Worm (Caenorhabditis elegans): ENCODE data around the gene C17H11.6.
A peak's percentile ranks its signal among the peaks of the same experiment; 100 is the strongest.

Gene C17H11.6

DNA sequence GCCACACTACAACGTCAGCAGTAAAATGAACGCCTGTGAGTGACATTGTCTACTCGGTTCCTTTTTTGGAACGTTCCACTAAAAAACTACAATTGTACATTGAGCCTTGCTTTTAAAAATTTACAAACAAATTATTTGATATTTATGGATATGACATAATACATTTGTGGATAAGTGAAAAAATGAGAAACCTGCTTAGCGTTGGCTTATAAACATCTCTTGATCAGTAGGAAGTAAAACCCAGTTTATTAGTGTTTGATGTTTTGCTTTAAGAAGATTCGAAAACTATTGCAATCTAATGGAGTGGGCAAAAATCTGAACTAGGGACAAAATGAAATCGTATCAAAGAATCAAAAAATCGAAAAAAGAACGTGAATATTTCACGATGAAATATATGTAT is 13.4 kb upstream of the C17H11.6 start:
- TF ChIP-seq crh-2 (tag; optimal IDR thresholded peaks at IDR 0.05): no peak
- TF ChIP-seq nhr-129 (tag; optimal IDR thresholded peaks at IDR 0.05): no peak
- TF ChIP-seq fos-1 (tag; optimal IDR thresholded peaks at IDR 0.05): no peak
- TF ChIP-seq alr-1 (tag; optimal IDR thresholded peaks at IDR 0.05): no peak
- TF ChIP-seq sma-3 (GFP tag; optimal IDR thresholded peaks at IDR 0.05): no peak
- TF ChIP-seq ama-1 (optimal IDR thresholded peaks at IDR 0.05): no peak
- no peak for TF ChIP-seq zag-1 (tag; optimal IDR thresholded peaks at IDR 0.05)
- TF ChIP-seq sem-4 (tag; optimal IDR thresholded peaks at IDR 0.05): no peak
- TF ChIP-seq F13H6.1 (tag; optimal IDR thresholded peaks at IDR 0.05): no peak

DNA sequence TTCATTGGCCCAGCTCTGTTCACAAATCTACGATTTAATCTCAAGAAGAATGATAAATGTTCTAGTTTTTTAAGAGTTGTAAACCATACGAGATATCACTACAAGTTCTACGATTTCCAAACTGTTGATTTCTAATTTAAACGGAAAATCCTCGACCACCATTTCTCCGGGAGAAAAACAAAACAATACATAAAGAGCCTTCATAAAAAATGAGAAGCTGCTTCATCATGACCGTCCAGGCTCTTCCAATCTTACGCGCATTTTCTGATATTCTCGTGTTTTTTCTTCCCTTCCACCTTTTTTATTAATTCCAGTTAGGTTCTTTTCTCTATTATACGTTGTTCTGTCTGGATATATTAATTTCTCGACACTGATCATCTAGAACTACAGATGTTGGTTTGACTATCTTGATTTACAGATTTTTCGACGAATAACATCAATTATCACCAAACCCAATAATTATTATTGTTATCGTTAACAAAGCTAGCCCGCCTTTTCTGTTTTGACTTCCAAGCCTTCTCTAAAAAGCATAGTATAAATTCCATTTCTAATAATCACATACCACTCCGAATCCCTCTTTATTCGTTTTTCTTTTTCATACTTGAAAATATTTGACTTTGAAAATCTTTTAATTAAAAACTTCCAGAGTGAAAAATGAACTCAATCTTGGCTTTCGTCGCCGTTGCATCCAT is 11.0 kb upstream of the C17H11.6 start, which contains the start of gene C47D2.1:
Gene C47D2.1, plus strand, starts transcription at position 642 of the 692 bp plus-strand sequence.
- no peak for TF ChIP-seq ceh-82 (tag; optimal IDR thresholded peaks at IDR 0.05)
- no peak for TF ChIP-seq nhr-23 (tag; optimal IDR thresholded peaks at IDR 0.05)

ce11 chrX:8210999-8211398 is 7.4 kb upstream of the C17H11.6 start, which contains the start of gene cdd-1:
TSS of gene cdd-1 (minus strand) at chrX:8211149.
- no peak for TF ChIP-seq R02D3.7 (tag; optimal IDR thresholded peaks at IDR 0.05)
- no peak for TF ChIP-seq elt-3 (tag; optimal IDR thresholded peaks at IDR 0.05)
- TF ChIP-seq ZK546.5 (tag; optimal IDR thresholded peaks at IDR 0.05): no peak
- TF ChIP-seq nhr-10 (tag; optimal IDR thresholded peaks at IDR 0.05): no peak
- no peak for TF ChIP-seq lin-11 (tag; optimal IDR thresholded peaks at IDR 0.05)
- TF ChIP-seq F13H6.1 (tag; optimal IDR thresholded peaks at IDR 0.05): peak; percentile 43
- peak; percentile 4 for TF ChIP-seq nhr-129 (tag; optimal IDR thresholded peaks at IDR 0.05)
- TF ChIP-seq C34F6.9 (tag; optimal IDR thresholded peaks at IDR 0.05): no peak
- peak; percentile 79 for TF ChIP-seq crh-2 (tag; optimal IDR thresholded peaks at IDR 0.05)
- no peak for TF ChIP-seq lin-13 (GFP tag; optimal IDR thresholded peaks at IDR 0.05)
- TF ChIP-seq sma-9 (GFP tag; optimal IDR thresholded peaks at IDR 0.05): peak; percentile 66
- TF ChIP-seq sma-9 (tag; optimal IDR thresholded peaks at IDR 0.05): no peak
- no peak for TF ChIP-seq mdl-1 (tag; optimal IDR thresholded peaks at IDR 0.05)
- no peak for TF ChIP-seq unc-55 (GFP tag; optimal IDR thresholded peaks at IDR 0.05)
- TF ChIP-seq fos-1 (tag; optimal IDR thresholded peaks at IDR 0.05): peak; percentile 60
- peak; percentile 44 for TF ChIP-seq sma-3 (GFP tag; optimal IDR thresholded peaks at IDR 0.05)
- TF ChIP-seq peb-1 (tag; optimal IDR thresholded peaks at IDR 0.05): no peak
- peak; percentile 19 for TF ChIP-seq ama-1 (optimal IDR thresholded peaks at IDR 0.05)
- TF ChIP-seq snpc-4 (tag; optimal IDR thresholded peaks at IDR 0.05): no peak
- TF ChIP-seq Y55F3AM.14 (GFP tag; optimal IDR thresholded peaks at IDR 0.05): no peak
- peak; percentile 2 for TF ChIP-seq blmp-1 (tag; optimal IDR thresholded peaks at IDR 0.05; ENCODE audit: insufficient read depth)
- TF ChIP-seq lsy-2 (tag; optimal IDR thresholded peaks at IDR 0.05): peak in 1 of 2 experiments; percentile 14
- peak; percentile 43 for TF ChIP-seq gmeb-1 (tag; optimal IDR thresholded peaks at IDR 0.05)

DNA sequence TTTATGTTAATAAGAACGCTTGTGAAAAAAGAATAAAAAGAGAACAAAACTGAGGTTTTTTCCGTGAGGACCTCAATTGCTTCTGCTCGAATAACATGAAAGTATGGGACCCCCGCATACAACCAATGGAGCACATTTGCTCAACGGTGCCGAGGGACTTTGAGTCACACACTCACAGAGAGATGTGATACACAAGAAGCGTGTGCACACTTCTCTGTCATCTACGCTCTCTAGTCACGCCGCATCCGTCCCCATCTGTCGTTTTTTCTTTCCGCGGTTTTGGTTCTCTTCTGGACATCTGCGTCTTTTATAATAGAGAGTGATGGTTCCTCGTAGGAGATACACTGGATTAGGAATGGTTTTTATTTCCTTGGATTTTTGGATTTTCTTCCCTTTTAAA is 2.3 kb upstream of the C17H11.6 start:
- TF ChIP-seq skn-1 (tag; optimal IDR thresholded peaks at IDR 0.05) (no peak), nhr-129 (tag; optimal IDR thresholded peaks at IDR 0.05) (peak; percentile 74), fos-1 (tag; optimal IDR thresholded peaks at IDR 0.05) (peak; percentile 15), lin-13 (GFP tag; optimal IDR thresholded peaks at IDR 0.05) (no peak), sem-4 (tag; optimal IDR thresholded peaks at IDR 0.05) (no peak), aly-2 (tag; optimal IDR thresholded peaks at IDR 0.05) (no peak), nhr-25 (tag; optimal IDR thresholded peaks at IDR 0.05) (no peak), ztf-1 (GFP tag; conservative IDR thresholded peaks at IDR 0.05) (no peak), nhr-12 (tag; optimal IDR thresholded peaks at IDR 0.05) (no peak), nhr-6 (tag; optimal IDR thresholded peaks at IDR 0.05) (no peak), lin-11 (tag; optimal IDR thresholded peaks at IDR 0.05) (peak; percentile 3), ceh-82 (tag; optimal IDR thresholded peaks at IDR 0.05) (no peak), crh-2 (tag; optimal IDR thresholded peaks at IDR 0.05) (peak; percentile 33), blmp-1 (tag; optimal IDR thresholded peaks at IDR 0.05; ENCODE audit: insufficient read depth) (no peak), C34F6.9 (tag; optimal IDR thresholded peaks at IDR 0.05) (peak; percentile 65), ZK546.5 (tag; optimal IDR thresholded peaks at IDR 0.05) (no peak), ceh-16 (tag; optimal IDR thresholded peaks at IDR 0.05) (no peak), peb-1 (tag; optimal IDR thresholded peaks at IDR 0.05) (no peak), egl-27 (tag; optimal IDR thresholded peaks at IDR 0.05) (no peak), mab-5 (tag; optimal IDR thresholded peaks at IDR 0.05) (no peak), sma-9 (GFP tag; optimal IDR thresholded peaks at IDR 0.05) (peak; percentile 68), sma-9 (tag; optimal IDR thresholded peaks at IDR 0.05) (no peak), dmd-4 (tag; optimal IDR thresholded peaks at IDR 0.05) (no peak), unc-39 (tag; optimal IDR thresholded peaks at IDR 0.05) (no peak), sma-3 (GFP tag; optimal IDR thresholded peaks at IDR 0.05) (no peak), Y55F3AM.14 (GFP tag; optimal IDR thresholded peaks at IDR 0.05) (no peak), mdl-1 (tag; optimal IDR thresholded peaks at IDR 0.05) (peak in 1 of 2 experiments; percentile 58), nhr-23 (tag; optimal IDR thresholded peaks at IDR 0.05) (no peak), mbf-1 (tag; optimal IDR thresholded peaks at IDR 0.05) (no peak), ztf-4 (tag; optimal IDR thresholded peaks at IDR 0.05) (no peak), alr-1 (tag; optimal IDR thresholded peaks at IDR 0.05) (no peak), nhr-77 (tag; optimal IDR thresholded peaks at IDR 0.05) (no peak), gmeb-1 (tag; optimal IDR thresholded peaks at IDR 0.05) (no peak), R02D3.7 (tag; optimal IDR thresholded peaks at IDR 0.05) (no peak), zag-1 (tag; optimal IDR thresholded peaks at IDR 0.05) (peak; percentile 67), unc-55 (GFP tag; optimal IDR thresholded peaks at IDR 0.05) (peak; percentile 87), ama-1 (optimal IDR thresholded peaks at IDR 0.05) (no peak), elt-3 (tag; optimal IDR thresholded peaks at IDR 0.05) (no peak), F13H6.1 (tag; optimal IDR thresholded peaks at IDR 0.05) (peak; percentile 56), lsy-2 (tag; optimal IDR thresholded peaks at IDR 0.05) (peak in 1 of 2 experiments; percentile 60)

Measured in whole organism, L2 larva.